Worm (Caenorhabditis elegans) whole organism, L4 larva: ENCODE results near the gene Y22D7AR.3.

Experiments
- F37D6.2 ChIP-seq: sonication (generic microtip); optimal IDR thresholded peaks from 2 replicates; lab custom pipeline; 2016; ENCODE audit warnings: mild to moderate bottlenecking, missing genetic modification characterization, missing compliant biosample characterization
- F44E2.7 ChIP-seq: fragments of 200-800 bp; sonication (Bioruptor generic); IDR thresholded peaks from 2 replicates; pipeline ENCODE4 v2.1.2; 2022; ENCODE audit warnings: missing genetic modification characterization, missing compliant biosample characterization
- F49E8.2 ChIP-seq: sonication (generic microtip); optimal IDR thresholded peaks from 2 replicates; lab custom pipeline; 2016; ENCODE audit warnings: missing compliant biosample characterization, mild to moderate bottlenecking, missing genetic modification characterization, borderline replicate concordance
- T26A8.4 ChIP-seq: fragments of 200-800 bp; sonication (Bioruptor generic); IDR thresholded peaks from 2 replicates; pipeline ENCODE4 v1.3.6; 2022; ENCODE audit warnings: missing genetic modification characterization, missing compliant biosample characterization
- Y5F2A.4 ChIP-seq: fragments of 200-800 bp; sonication (Bioruptor generic); optimal IDR thresholded peaks from 2 replicates; lab custom pipeline; 2018; ENCODE audit warnings: mild to moderate bottlenecking, missing genetic modification characterization, missing compliant biosample characterization
- ZK337.2 ChIP-seq: fragments of 200-800 bp; sonication (Bioruptor generic); IDR thresholded peaks from 2 replicates; pipeline ENCODE4 v1.3.6; 2022; ENCODE audit warnings: missing genetic modification reagents, missing genetic modification characterization, missing compliant biosample characterization
- ZK546.5 ChIP-seq, 2 experiments: sonication (generic microtip); optimal IDR thresholded peaks; 2 replicates each; lab custom pipeline; 2017; ENCODE audit warnings: missing biosample characterization in 2 of 2, missing genetic modification characterization in 2 of 2
- aha-1 ChIP-seq: fragments of 150-350 bp; peaks from one replicate; lab custom pipeline; 2014; ENCODE audit warnings: missing biosample characterization, missing genetic modification characterization
- arid-1 ChIP-seq: fragments of 200-800 bp; sonication (Bioruptor generic); conservative IDR thresholded peaks from 2 replicates; pipeline ENCODE4 v1.3.6; 2022; ENCODE audit warnings: missing genetic modification reagents, missing genetic modification characterization, missing compliant biosample characterization
- attf-4 ChIP-seq: sonication (generic microtip); optimal IDR thresholded peaks from 3 replicates; lab custom pipeline; 2017; ENCODE audit warnings: missing biosample characterization, missing genetic modification characterization
- ceh-20 ChIP-seq: fragments of 200-800 bp; sonication (Bioruptor generic); IDR thresholded peaks from 2 replicates; pipeline ENCODE4 v1.3.6; 2022; ENCODE audit warnings: missing genetic modification reagents, missing genetic modification characterization, missing compliant biosample characterization
- cey-2 ChIP-seq: sonication (generic microtip); optimal IDR thresholded peaks from 3 replicates; lab custom pipeline; 2017; ENCODE audit warnings: missing genetic modification characterization, mild to moderate bottlenecking, missing compliant biosample characterization, antibody characterized with exemption, borderline replicate concordance; ENCODE audit not compliant: insufficient read depth
- ctbp-1 ChIP-seq: fragments of 200-800 bp; sonication (Bioruptor generic); IDR thresholded peaks from 2 replicates; pipeline ENCODE4 v1.3.6; 2022; ENCODE audit warnings: missing genetic modification reagents, missing genetic modification characterization, missing compliant biosample characterization
- daf-19 ChIP-seq: fragments of 200-800 bp; sonication (Bioruptor generic); conservative IDR thresholded peaks from 2 replicates; pipeline ENCODE4 v1.3.6; 2022; ENCODE audit warnings: missing genetic modification characterization, missing compliant biosample characterization
- dmd-6 ChIP-seq: fragments of 200-800 bp; sonication (Bioruptor generic); IDR thresholded peaks from 2 replicates; pipeline ENCODE4 v1.3.6; 2022; ENCODE audit warnings: missing genetic modification reagents, missing genetic modification characterization, missing compliant biosample characterization
- dve-1 ChIP-seq: sonication (generic microtip); optimal IDR thresholded peaks from 2 replicates; lab custom pipeline; 2017; ENCODE audit warnings: antibody characterized with exemption, mild to moderate bottlenecking, missing genetic modification characterization, missing compliant biosample characterization; ENCODE audit not compliant: insufficient read depth
- fkh-10 ChIP-seq: fragments of 150-350 bp; optimal IDR thresholded peaks from 2 replicates; lab custom pipeline; 2014; ENCODE audit warnings: missing biosample characterization, missing genetic modification reagents, missing genetic modification characterization
- hlh-11 ChIP-seq: fragments of 200-800 bp; sonication (Bioruptor generic); optimal IDR thresholded peaks from 2 replicates; lab custom pipeline; 2018; ENCODE audit warnings: mild to moderate bottlenecking, missing genetic modification characterization, missing compliant biosample characterization
- jun-1 ChIP-seq: fragments of 150-350 bp; optimal IDR thresholded peaks from 2 replicates; lab custom pipeline; 2014; ENCODE audit warnings: missing biosample characterization, missing genetic modification reagents, missing genetic modification characterization
- lim-7 ChIP-seq: fragments of 200-800 bp; sonication (Bioruptor generic); IDR thresholded peaks from 2 replicates; pipeline ENCODE4 v1.3.6; 2022; ENCODE audit warnings: missing genetic modification characterization, missing compliant biosample characterization
- lin-1 ChIP-seq: fragments of 200-800 bp; sonication (Bioruptor generic); IDR thresholded peaks from 2 replicates; pipeline ENCODE4 v1.3.6; 2022; ENCODE audit warnings: missing genetic modification reagents, missing genetic modification characterization, missing compliant biosample characterization
- lin-13 ChIP-seq: fragments of 150-350 bp; optimal IDR thresholded peaks from 2 replicates; lab custom pipeline; 2014; ENCODE audit warnings: missing biosample characterization, missing genetic modification reagents, missing genetic modification characterization
- lin-29 ChIP-seq: fragments of 200-800 bp; sonication (Bioruptor generic); IDR thresholded peaks from 2 replicates; pipeline ENCODE4 v1.3.6; 2022; ENCODE audit warnings: missing genetic modification reagents, missing genetic modification characterization, missing compliant biosample characterization
- lin-38 ChIP-seq: fragments of 200-800 bp; sonication (Bioruptor generic); IDR thresholded peaks from 2 replicates; pipeline ENCODE4 v1.3.6; 2022; ENCODE audit warnings: missing genetic modification reagents, missing genetic modification characterization, missing compliant biosample characterization
- madf-9 ChIP-seq: fragments of 200-800 bp; sonication (Bioruptor generic); conservative IDR thresholded peaks from 2 replicates; pipeline ENCODE4 v1.3.6; 2022; ENCODE audit warnings: missing genetic modification reagents, missing genetic modification characterization, missing compliant biosample characterization
- mdl-1 ChIP-seq, 2 experiments: fragments of 150-350 bp in 1 of 2; sonication (generic microtip) in 1 of 2; optimal IDR thresholded peaks; 2 replicates each; lab custom pipeline; 2014 to 2017; ENCODE audit warnings: missing biosample characterization in 2 of 2, missing genetic modification characterization in 2 of 2
- mxl-3 ChIP-seq: fragments of 200-800 bp; sonication (Bioruptor generic); optimal IDR thresholded peaks from 2 replicates; lab custom pipeline; 2018; ENCODE audit warnings: mild to moderate bottlenecking, missing genetic modification characterization, missing compliant biosample characterization
- nhr-10 ChIP-seq: fragments of 150-350 bp; optimal IDR thresholded peaks from 2 replicates; lab custom pipeline; 2014; ENCODE audit warnings: missing biosample characterization, missing genetic modification characterization
- nhr-111 ChIP-seq: fragments of 200-800 bp; sonication (Bioruptor generic); optimal IDR thresholded peaks from 2 replicates; lab custom pipeline; 2018; ENCODE audit warnings: mild to moderate bottlenecking, missing genetic modification characterization, missing compliant biosample characterization
- nhr-237 ChIP-seq: sonication (generic microtip); optimal IDR thresholded peaks from 2 replicates; lab custom pipeline; 2017; ENCODE audit warnings: missing biosample characterization, missing genetic modification characterization
- nhr-28 ChIP-seq: fragments of 150-350 bp; optimal IDR thresholded peaks from 2 replicates; lab custom pipeline; 2014; ENCODE audit warnings: missing biosample characterization, missing genetic modification characterization
- nhr-41 ChIP-seq: fragments of 200-800 bp; sonication (Bioruptor generic); IDR thresholded peaks from 2 replicates; pipeline ENCODE4 v1.3.6; 2022; ENCODE audit warnings: missing genetic modification reagents, missing genetic modification characterization, missing compliant biosample characterization
- nhr-42 ChIP-seq: fragments of 200-800 bp; sonication (Bioruptor generic); IDR thresholded peaks from 2 replicates; pipeline ENCODE4 v1.3.6; 2022; ENCODE audit warnings: missing genetic modification characterization, missing compliant biosample characterization
- nhr-48 ChIP-seq: sonication (generic microtip); optimal IDR thresholded peaks from 2 replicates; lab custom pipeline; 2016; ENCODE audit warnings: mild to moderate bottlenecking, missing genetic modification characterization, missing compliant biosample characterization
- nhr-76 ChIP-seq: fragments of 150-350 bp; optimal IDR thresholded peaks from 2 replicates; lab custom pipeline; 2014; ENCODE audit warnings: missing biosample characterization, missing genetic modification characterization
- pha-4 ChIP-seq, 2 experiments: fragments of 150-350 bp in 1 of 2; fragments of 200-800 bp in 1 of 2; sonication (Bioruptor generic) in 1 of 2; IDR thresholded peaks in 1 of 2; optimal IDR thresholded peaks in 1 of 2; 2 replicates each; pipeline versions ENCODE4 v1.3.6 to Lab custom; 2014 to 2022; ENCODE audit warnings: missing genetic modification characterization in 2 of 2, missing genetic modification reagents in 2 of 2, missing biosample characterization in 1 of 2, missing compliant biosample characterization in 1 of 2
- pqm-1 ChIP-seq: sonication (generic microtip); optimal IDR thresholded peaks from 2 replicates; lab custom pipeline; 2017; ENCODE audit warnings: missing biosample characterization, missing genetic modification characterization
- skn-1 ChIP-seq: fragments of 150-350 bp; optimal IDR thresholded peaks from 2 replicates; lab custom pipeline; 2014; ENCODE audit warnings: missing biosample characterization, missing genetic modification characterization
- spr-1 ChIP-seq: sonication (generic microtip); optimal IDR thresholded peaks from 2 replicates; lab custom pipeline; 2016; ENCODE audit warnings: mild to moderate bottlenecking, missing genetic modification characterization, missing compliant biosample characterization
- spr-3 ChIP-seq: fragments of 200-800 bp; sonication (Bioruptor generic); optimal IDR thresholded peaks from 2 replicates; lab custom pipeline; 2018; ENCODE audit warnings: mild to moderate bottlenecking, missing genetic modification characterization, missing compliant biosample characterization
- unc-39 ChIP-seq: sonication (generic microtip); optimal IDR thresholded peaks from 2 replicates; lab custom pipeline; 2017; ENCODE audit warnings: missing biosample characterization, missing genetic modification characterization
- zip-2 ChIP-seq: fragments of 150-350 bp; optimal IDR thresholded peaks from 2 replicates; lab custom pipeline; 2014; ENCODE audit warnings: missing biosample characterization, missing genetic modification characterization

Y22D7AR.3 gene

ce11 chrIII:1618915-1619314, 46.7 kb downstream of the Y22D7AR.3 start, which contains the start of gene Y22D7AL.10 (continued):
- TF ChIP-seq nhr-41 (peak; percentile 48; the same call in 1 of the 2 replicates), lin-13 (GFP tag; lab: Kevin White, UChicago) (peak; percentile 98), ceh-20 (GFP tag; lab: Robert Waterston, UW) (peak; percentile 97), mxl-3 (GFP tag; lab: Kevin White, UChicago) (peak; percentile 72), spr-1 (tag; lab: Kevin White, UChicago) (peak; percentile 97), pha-4 (GFP tag; IDR thresholded peaks at IDR 0.05; lab: Robert Waterston, UW) (peak; percentile 98), pha-4 (tag; optimal IDR thresholded peaks at IDR 0.05; lab: Kevin White, UChicago) (no peak), lin-38 (peak; percentile 96), dmd-6 (peak; percentile 95), arid-1 (GFP tag; lab: Robert Waterston, UW) (peak; percentile 97), nhr-111 (GFP tag; lab: Kevin White, UChicago) (peak; percentile 89), aha-1 (tag; lab: Kevin White, UChicago) (peak; percentile 99), nhr-42 (GFP tag; lab: Robert Waterston, UW) (peak; percentile 95), skn-1 (tag; lab: Kevin White, UChicago) (peak; percentile 11)
- TF ChIP-seq, all 104 proteins: peak for 92

DNA sequence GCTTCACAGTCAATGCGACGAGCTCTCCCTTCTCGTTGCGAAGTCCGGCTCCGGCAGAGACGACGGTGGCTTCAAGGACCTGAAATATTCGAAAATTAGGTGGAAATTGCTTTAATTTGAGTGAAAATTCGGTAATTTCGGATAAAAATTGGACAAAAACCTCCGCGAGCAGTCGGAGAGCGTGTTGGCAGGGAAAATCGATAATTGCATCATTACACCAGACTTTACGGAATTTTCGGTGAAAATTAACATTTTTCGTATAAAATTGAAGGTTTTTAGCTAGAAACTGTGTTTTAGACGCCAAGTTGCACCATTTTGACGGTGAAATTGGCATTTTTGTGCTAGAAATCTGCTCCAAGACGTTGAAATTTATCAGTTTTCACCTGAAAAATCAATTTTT, 47.3 kb downstream of the Y22D7AR.3 start:
- TF ChIP-seq nhr-48 (tag; lab: Kevin White, UChicago) (no peak), pha-4 (GFP tag; IDR thresholded peaks at IDR 0.05; lab: Robert Waterston, UW) (no peak), pha-4 (tag; optimal IDR thresholded peaks at IDR 0.05; lab: Kevin White, UChicago) (no peak), skn-1 (tag; lab: Kevin White, UChicago) (no peak), Y5F2A.4 (GFP tag; lab: Kevin White, UChicago) (no peak), zip-2 (no peak), aha-1 (tag; lab: Kevin White, UChicago) (peak; percentile 73), T26A8.4 (GFP tag; lab: Robert Waterston, UW) (0 out of 2 replicates have a peak, but pooled peaks have one; percentile 15), dve-1 (no peak), nhr-76 (no peak), pqm-1 (no peak), nhr-28 (tag; lab: Kevin White, UChicago) (no peak), mxl-3 (GFP tag; lab: Kevin White, UChicago) (no peak)

DNA sequence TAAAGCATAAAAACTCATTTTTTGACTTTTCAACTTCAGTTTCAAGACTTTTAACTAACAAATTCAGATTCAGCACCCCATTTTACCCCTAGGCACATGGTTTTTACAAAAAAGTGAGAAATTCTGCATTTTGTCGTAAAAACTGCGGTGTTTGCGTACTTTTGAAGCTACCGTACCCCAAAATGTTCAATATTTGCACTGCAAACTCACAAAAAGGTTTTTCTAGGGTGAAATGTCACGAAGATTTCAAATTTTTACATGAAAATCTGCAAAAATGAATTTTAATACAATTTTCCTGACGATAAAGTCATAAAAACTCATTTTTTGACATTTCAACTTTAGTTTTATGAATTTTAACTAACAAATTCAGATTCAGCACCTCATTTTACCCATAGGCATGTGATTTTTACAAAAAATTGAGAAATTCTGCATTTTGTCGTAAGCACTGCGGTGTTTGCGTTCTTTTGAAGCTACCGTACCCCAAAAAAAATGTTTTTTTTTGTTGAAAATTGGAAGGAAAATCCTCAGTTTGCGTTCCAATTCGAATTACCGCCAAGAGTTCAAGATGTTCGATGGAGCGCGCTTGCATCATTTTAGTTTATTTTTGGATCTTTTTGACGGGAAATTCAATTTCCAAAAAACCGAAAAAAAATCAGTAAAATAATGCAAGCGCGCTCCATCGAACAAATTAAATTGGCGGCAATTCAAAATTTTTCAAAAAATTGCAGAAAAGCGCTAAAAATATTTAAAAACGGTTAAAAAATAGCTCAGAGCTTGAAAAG, 49.2 kb downstream of the Y22D7AR.3 start:
- TF ChIP-seq lim-7 (peak; percentile 65), T26A8.4 (GFP tag; lab: Robert Waterston, UW) (peak; percentile 52), fkh-10 (GFP tag; lab: Kevin White, UChicago) (no peak), ZK337.2 (GFP tag; lab: Robert Waterston, UW) (no peak), nhr-10 (tag; lab: Kevin White, UChicago) (no peak), pha-4 (GFP tag; IDR thresholded peaks at IDR 0.05; lab: Robert Waterston, UW) (peak; percentile 82), pha-4 (tag; optimal IDR thresholded peaks at IDR 0.05; lab: Kevin White, UChicago) (no peak), jun-1 (tag; lab: Kevin White, UChicago) (no peak), lin-13 (GFP tag; lab: Kevin White, UChicago) (peak; percentile 68), ZK546.5 (tag; optimal IDR thresholded peaks at IDR 0.05; lab: Kevin White, UChicago) (no peak), madf-9 (GFP tag; lab: Robert Waterston, UW) (0 out of 2 replicates have a peak, but pooled peaks have one; percentile 3), F44E2.7 (GFP tag; lab: Robert Waterston, UW) (no peak), attf-4 (tag; lab: Kevin White, UChicago) (no peak), nhr-237 (tag; lab: Kevin White, UChicago) (no peak), daf-19 (GFP tag; lab: Robert Waterston, UW) (no peak), nhr-111 (GFP tag; lab: Kevin White, UChicago) (no peak), nhr-41 (0 out of 2 replicates have a peak, but pooled peaks have one; percentile 35), nhr-76 (no peak), F49E8.2 (peak; percentile 88), cey-2 (no peak), dmd-6 (peak; percentile 21; the same call in 1 of the 2 replicates), lin-29 (GFP tag; lab: Robert Waterston, UW) (no peak), lin-1 (no peak), ctbp-1 (GFP tag; lab: Robert Waterston, UW) (0 out of 2 replicates have a peak, but pooled peaks have one; percentile 66), F37D6.2 (tag; lab: Kevin White, UChicago) (no peak), nhr-28 (tag; lab: Kevin White, UChicago) (no peak), unc-39 (no peak), ceh-20 (GFP tag; lab: Robert Waterston, UW) (peak; percentile 13; the same call in 1 of the 2 replicates), mdl-1 (tag; optimal IDR thresholded peaks at IDR 0.05; lab: Kevin White, UChicago) (no peak), hlh-11 (peak; percentile 38), spr-3 (no peak)
